Worm (Caenorhabditis elegans) whole organism, mixed stage, embryonic: ENCODE results near the gene F18G5.6.
A peak's percentile ranks its signal among the peaks of the same experiment; 100 is the strongest.

Experiments used
- M03D4.4 ChIP-seq: sonication (generic microtip); optimal IDR thresholded peaks from 2 replicates; lab custom pipeline; 2017; ENCODE audit warnings: mild to moderate bottlenecking, missing genetic modification characterization, missing compliant biosample characterization
- bed-3 ChIP-seq: fragments of 200-800 bp; sonication (Bioruptor generic); optimal IDR thresholded peaks from 3 replicates; lab custom pipeline; 2018; ENCODE audit warnings: mild to moderate bottlenecking, missing genetic modification characterization, moderate library complexity, missing compliant biosample characterization
- blmp-1 ChIP-seq: fragments of 150-350 bp; optimal IDR thresholded peaks from 2 replicates; lab custom pipeline; 2014; ENCODE audit warnings: missing biosample characterization, missing genetic modification characterization
- ceh-39 ChIP-seq: fragments of 150-350 bp; optimal IDR thresholded peaks from 2 replicates; lab custom pipeline; 2014; ENCODE audit warnings: missing biosample characterization, missing genetic modification characterization
- ceh-43 ChIP-seq: fragments of 200-800 bp; sonication (Bioruptor generic); optimal IDR thresholded peaks from 2 replicates; lab custom pipeline; 2018; ENCODE audit warnings: mild to moderate bottlenecking, missing genetic modification characterization, moderate library complexity, missing compliant biosample characterization
- ceh-83 ChIP-seq: fragments of 200-800 bp; sonication (Bioruptor generic); optimal IDR thresholded peaks from 2 replicates; lab custom pipeline; 2018; ENCODE audit warnings: mild to moderate bottlenecking, missing genetic modification characterization, missing compliant biosample characterization
- ces-1 ChIP-seq: fragments of 150-350 bp; optimal IDR thresholded peaks from 2 replicates; lab custom pipeline; 2014; ENCODE audit warnings: missing biosample characterization, missing genetic modification reagents, missing genetic modification characterization
- cnd-1 ChIP-seq: fragments of 200-800 bp; sonication (Bioruptor generic); optimal IDR thresholded peaks from 2 replicates; lab custom pipeline; 2018; ENCODE audit warnings: mild to moderate bottlenecking, missing genetic modification characterization, missing compliant biosample characterization
- drap-1 ChIP-seq: fragments of 200-800 bp; sonication (Bioruptor generic); optimal IDR thresholded peaks from 3 replicates; lab custom pipeline; 2018; ENCODE audit warnings: mild to moderate bottlenecking, missing genetic modification characterization, missing compliant biosample characterization
- elt-1 ChIP-seq: sonication (generic microtip); optimal IDR thresholded peaks from 2 replicates; lab custom pipeline; 2017; ENCODE audit warnings: missing genetic modification characterization, mild to moderate bottlenecking, missing compliant biosample characterization, antibody characterized with exemption, moderate library complexity, borderline replicate concordance; ENCODE audit not compliant: insufficient read depth
- elt-3 ChIP-seq: fragments of 150-350 bp; optimal IDR thresholded peaks from 2 replicates; lab custom pipeline; 2014; ENCODE audit warnings: missing biosample characterization, missing genetic modification characterization
- flh-1 ChIP-seq: fragments of 200-800 bp; sonication (Bioruptor generic); optimal IDR thresholded peaks from 2 replicates; lab custom pipeline; 2018; ENCODE audit warnings: mild to moderate bottlenecking, missing genetic modification characterization, moderate library complexity, missing compliant biosample characterization
- ham-2 ChIP-seq: fragments of 200-800 bp; sonication (Bioruptor generic); optimal IDR thresholded peaks from 2 replicates; lab custom pipeline; 2018; ENCODE audit warnings: mild to moderate bottlenecking, missing genetic modification characterization, missing compliant biosample characterization
- hlh-1 ChIP-seq: fragments of 150-350 bp; optimal IDR thresholded peaks from 2 replicates; lab custom pipeline; 2014; ENCODE audit warnings: missing biosample characterization, missing genetic modification reagents, missing genetic modification characterization
- lin-13 ChIP-seq: fragments of 150-350 bp; optimal IDR thresholded peaks from 2 replicates; lab custom pipeline; 2014; ENCODE audit warnings: missing biosample characterization, missing genetic modification characterization
- lin-32 ChIP-seq: fragments of 200-800 bp; sonication (Bioruptor generic); optimal IDR thresholded peaks from 2 replicates; lab custom pipeline; 2018; ENCODE audit warnings: mild to moderate bottlenecking, missing genetic modification characterization, missing compliant biosample characterization
- lsy-2 ChIP-seq: fragments of 150-350 bp; optimal IDR thresholded peaks from 2 replicates; lab custom pipeline; 2014; ENCODE audit warnings: missing biosample characterization, missing genetic modification characterization
- mab-5 ChIP-seq: fragments of 150-350 bp; optimal IDR thresholded peaks from 2 replicates; lab custom pipeline; 2014; ENCODE audit warnings: missing biosample characterization, missing genetic modification characterization
- mep-1 ChIP-seq: fragments of 150-350 bp; optimal IDR thresholded peaks from 2 replicates; lab custom pipeline; 2017; ENCODE audit warnings: missing biosample characterization, missing genetic modification reagents, missing genetic modification characterization, inconsistent platforms
- mls-2 ChIP-seq: sonication (generic microtip); optimal IDR thresholded peaks from 2 replicates; lab custom pipeline; 2016; ENCODE audit warnings: mild to moderate bottlenecking, missing genetic modification characterization, moderate library complexity, missing compliant biosample characterization
- nhr-12 ChIP-seq: fragments of 150-350 bp; optimal IDR thresholded peaks from 2 replicates; lab custom pipeline; 2014; ENCODE audit warnings: missing biosample characterization, missing genetic modification characterization
- nhr-2 ChIP-seq: fragments of 150-350 bp; optimal IDR thresholded peaks from 2 replicates; lab custom pipeline; 2014; ENCODE audit warnings: missing biosample characterization, missing genetic modification characterization
- nhr-237 ChIP-seq: fragments of 150-350 bp; optimal IDR thresholded peaks from 2 replicates; lab custom pipeline; 2014; ENCODE audit warnings: missing biosample characterization, missing genetic modification characterization
- nhr-28 ChIP-seq: fragments of 150-350 bp; optimal IDR thresholded peaks from 2 replicates; lab custom pipeline; 2014; ENCODE audit warnings: missing biosample characterization, missing genetic modification characterization
- nhr-76 ChIP-seq: sonication (generic microtip); optimal IDR thresholded peaks from 2 replicates; lab custom pipeline; 2017; ENCODE audit warnings: missing biosample characterization, missing genetic modification characterization
- pha-4 ChIP-seq: fragments of 150-350 bp; optimal IDR thresholded peaks from 2 replicates; lab custom pipeline; 2018; ENCODE audit warnings: missing biosample characterization, missing genetic modification reagents, missing genetic modification characterization
- sem-2 ChIP-seq: fragments of 200-800 bp; sonication (Bioruptor generic); optimal IDR thresholded peaks from 2 replicates; lab custom pipeline; 2018; ENCODE audit warnings: mild to moderate bottlenecking, missing genetic modification characterization, missing compliant biosample characterization
- snpc-4 ChIP-seq: fragments of 150-350 bp; optimal IDR thresholded peaks from 2 replicates; lab custom pipeline; 2014; ENCODE audit warnings: missing biosample characterization, missing genetic modification characterization
- sptf-1 ChIP-seq: sonication (generic microtip); optimal IDR thresholded peaks from 2 replicates; lab custom pipeline; 2017; ENCODE audit warnings: mild to moderate bottlenecking, missing genetic modification characterization, moderate library complexity, missing compliant biosample characterization
- tbx-8 ChIP-seq: fragments of 200-800 bp; sonication (Bioruptor generic); optimal IDR thresholded peaks from 2 replicates; lab custom pipeline; 2018; ENCODE audit warnings: mild to moderate bottlenecking, missing genetic modification characterization, moderate library complexity, missing compliant biosample characterization
- unc-120 ChIP-seq: sonication (generic microtip); optimal IDR thresholded peaks from 2 replicates; lab custom pipeline; 2017; ENCODE audit warnings: missing genetic modification characterization, missing compliant biosample characterization; ENCODE audit not compliant: poor library complexity, severe bottlenecking
- unc-39 ChIP-seq: fragments of 150-350 bp; optimal IDR thresholded peaks from 2 replicates; lab custom pipeline; 2014; ENCODE audit warnings: missing biosample characterization, missing genetic modification characterization
- unc-62 ChIP-seq: fragments of 150-350 bp; optimal IDR thresholded peaks from 2 replicates; lab custom pipeline; 2014; ENCODE audit warnings: missing biosample characterization, missing genetic modification reagents, missing genetic modification characterization
- zip-8 ChIP-seq: fragments of 150-350 bp; optimal IDR thresholded peaks from 2 replicates; lab custom pipeline; 2014; ENCODE audit warnings: missing biosample characterization, missing genetic modification characterization
- ztf-11 ChIP-seq: fragments of 150-350 bp; optimal IDR thresholded peaks from 2 replicates; lab custom pipeline; 2014; ENCODE audit warnings: missing biosample characterization, missing genetic modification characterization

The F18G5.6 gene

ce11 chrX:9226904-9227303 is 37.2 kb downstream of the F18G5.6 start:
- no peak for TF ChIP-seq mab-5 (tag; lab: Kevin White, UChicago)
- TF ChIP-seq elt-3 (tag; lab: Kevin White, UChicago) = peak; percentile 39
- no peak for TF ChIP-seq unc-39 (tag; lab: Kevin White, UChicago)
- TF ChIP-seq nhr-237 (tag; lab: Kevin White, UChicago) = no peak
- no peak for TF ChIP-seq pha-4 (tag; lab: Kevin White, UChicago)
- TF ChIP-seq zip-8 (tag; lab: Kevin White, UChicago) = no peak
- TF ChIP-seq blmp-1 (tag; lab: Kevin White, UChicago) = peak; percentile 10
- TF ChIP-seq M03D4.4 (tag; lab: Kevin White, UChicago) = no peak
- TF ChIP-seq drap-1 (GFP tag; lab: Kevin White, UChicago) = no peak
- TF ChIP-seq, all 35 proteins: peak for 2

- TF ChIP-seq mep-1 (tag; lab: Kevin White, UChicago) (no peak), mls-2 (tag; lab: Kevin White, UChicago) (peak; percentile 27), lin-32 (no peak), cnd-1 (peak; percentile 63), M03D4.4 (tag; lab: Kevin White, UChicago) (peak; percentile 48), lsy-2 (tag; lab: Kevin White, UChicago) (no peak), ces-1 (GFP tag; lab: Kevin White, UChicago) (no peak), mab-5 (tag; lab: Kevin White, UChicago) (no peak), drap-1 (GFP tag; lab: Kevin White, UChicago) (peak; percentile 37), nhr-28 (tag; lab: Kevin White, UChicago) (no peak), bed-3 (GFP tag; lab: Kevin White, UChicago) (no peak), zip-8 (tag; lab: Kevin White, UChicago) (no peak), ztf-11 (no peak), unc-120 (peak; percentile 46), ham-2 (GFP tag; lab: Kevin White, UChicago) (peak; percentile 69), nhr-237 (tag; lab: Kevin White, UChicago) (no peak), ceh-43 (GFP tag; lab: Kevin White, UChicago) (no peak), elt-1 (tag; lab: Kevin White, UChicago) (no peak), ceh-39 (peak; percentile 23), nhr-12 (tag; lab: Kevin White, UChicago) (no peak), nhr-76 (tag; lab: Kevin White, UChicago) (no peak), ceh-83 (no peak), pha-4 (tag; lab: Kevin White, UChicago) (peak; percentile 58), unc-62 (GFP tag; lab: Kevin White, UChicago) (no peak), blmp-1 (tag; lab: Kevin White, UChicago) (no peak), sem-2 (GFP tag; lab: Kevin White, UChicago) (no peak), flh-1 (GFP tag; lab: Kevin White, UChicago) (no peak), unc-39 (tag; lab: Kevin White, UChicago) (no peak), tbx-8 (GFP tag; lab: Kevin White, UChicago) (peak; percentile 51), lin-13 (no peak), nhr-2 (tag; lab: Kevin White, UChicago) (peak; percentile 74), sptf-1 (tag; lab: Kevin White, UChicago) (peak; percentile 82), hlh-1 (tag; lab: Kevin White, UChicago) (no peak), elt-3 (tag; lab: Kevin White, UChicago) (no peak), snpc-4 (tag; lab: Kevin White, UChicago) (no peak)
These were observed 38.9 kb downstream of the F18G5.6 start for ce11 chrX:9225273-9225672.

ce11 chrX:9213873-9214341 is 50.2 kb downstream of the F18G5.6 start, which contains the start of gene C35B8.3:
Gene C35B8.3, plus strand, starts transcription at chrX:9213923.
- no peak for TF ChIP-seq cnd-1
- no peak for TF ChIP-seq ceh-83
- TF ChIP-seq nhr-237 (tag; lab: Kevin White, UChicago) = no peak
- no peak for TF ChIP-seq lsy-2 (tag; lab: Kevin White, UChicago)
- no peak for TF ChIP-seq elt-1 (tag; lab: Kevin White, UChicago)
- TF ChIP-seq M03D4.4 (tag; lab: Kevin White, UChicago) = no peak
- TF ChIP-seq ces-1 (GFP tag; lab: Kevin White, UChicago) = no peak
- TF ChIP-seq drap-1 (GFP tag; lab: Kevin White, UChicago) = no peak
- TF ChIP-seq nhr-12 (tag; lab: Kevin White, UChicago) = no peak
- TF ChIP-seq mep-1 (tag; lab: Kevin White, UChicago) = no peak
- TF ChIP-seq lin-32 = no peak
- TF ChIP-seq elt-3 (tag; lab: Kevin White, UChicago) = no peak
- TF ChIP-seq mab-5 (tag; lab: Kevin White, UChicago) = no peak
